Fruit fly (Drosophila melanogaster): ENCODE results near the gene CG6912.
A peak's percentile ranks its signal among the peaks of the same experiment; 100 is the strongest.

The CG6912 gene

dm6 chr3R:15094218-15094928 is 42.4 kb downstream of the CG6912 start:
- TF ChIP-seq noc (tag; optimal IDR thresholded peaks at IDR 0.05) = peak; percentile 40

dm6 chr3R:15092784-15093183 is 44.0 kb downstream of the CG6912 start:
- no peak for TF ChIP-seq noc (tag; optimal IDR thresholded peaks at IDR 0.05)

DNA sequence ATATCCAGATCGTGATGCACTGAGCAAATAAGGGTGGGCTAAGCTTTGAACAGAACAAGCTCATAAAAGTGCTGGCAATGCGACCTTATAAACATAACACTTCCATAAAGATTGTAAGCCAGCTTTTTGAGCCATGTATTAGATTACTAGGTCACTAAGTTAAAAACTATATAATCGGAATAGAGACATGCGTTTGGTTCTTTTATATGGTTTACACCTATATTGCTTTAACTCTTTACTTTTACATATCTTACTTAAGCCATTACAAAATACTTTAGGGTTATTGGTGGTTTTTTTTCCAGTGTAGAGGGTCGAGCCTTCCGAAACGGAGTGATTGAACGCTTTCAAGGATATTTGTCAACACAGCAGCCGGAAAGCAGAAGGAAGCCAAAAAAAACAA is 44.5 kb downstream of the CG6912 start:
- TF ChIP-seq noc (tag; optimal IDR thresholded peaks at IDR 0.05) = no peak

- no peak for TF ChIP-seq noc (tag; optimal IDR thresholded peaks at IDR 0.05)
These were observed 45.0 kb downstream of the CG6912 start for dm6 chr3R:15091680-15092343.

DNA sequence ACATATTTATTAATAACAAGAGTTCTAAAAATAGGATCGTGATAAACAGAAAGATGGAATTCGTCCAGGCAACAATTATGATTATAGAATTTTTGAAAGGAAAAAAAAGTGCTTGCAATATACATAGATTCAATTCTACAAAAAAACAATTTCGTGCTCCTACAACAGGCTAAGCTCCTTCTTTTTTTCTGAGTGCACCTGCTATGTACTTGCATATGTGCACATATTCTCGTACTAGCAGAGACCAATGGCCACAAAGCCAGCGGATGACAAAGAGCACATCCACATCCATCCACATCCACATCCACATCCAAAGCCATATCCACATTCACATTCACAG is 46.9 kb downstream of the CG6912 start:
- TF ChIP-seq noc (tag; optimal IDR thresholded peaks at IDR 0.05) = no peak

DNA sequence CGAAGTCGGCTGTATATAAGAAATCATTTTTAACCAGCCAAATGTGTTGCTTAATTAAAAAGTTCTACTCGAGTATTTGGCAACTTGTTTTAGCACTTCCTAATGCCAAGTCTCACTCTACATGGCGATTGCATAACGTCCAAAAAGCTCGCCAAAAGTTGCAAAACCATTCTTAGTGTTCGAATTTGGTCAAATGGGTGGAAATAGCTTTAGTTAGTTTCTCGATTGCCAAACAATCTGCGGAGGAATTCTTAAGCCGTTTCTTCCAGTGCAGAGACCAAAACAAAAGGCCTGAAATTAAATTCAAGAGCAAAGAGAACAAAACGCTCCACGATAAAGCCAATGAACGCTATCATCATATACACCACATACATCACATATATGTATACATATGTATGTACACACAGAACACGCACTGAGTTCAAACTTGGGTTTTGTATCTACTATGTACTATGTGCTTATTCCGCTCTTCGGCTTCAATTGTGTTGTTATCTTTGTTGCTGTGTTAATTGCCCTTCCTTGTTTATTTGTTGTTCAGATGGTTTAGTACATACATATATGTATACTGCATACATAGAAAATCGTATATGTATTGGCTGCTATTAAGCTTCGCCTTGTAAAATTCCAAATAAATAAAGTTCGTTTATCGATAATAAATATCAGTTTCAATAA is 47.4 kb downstream of the CG6912 start:
- no peak for TF ChIP-seq noc (tag; optimal IDR thresholded peaks at IDR 0.05)

DNA sequence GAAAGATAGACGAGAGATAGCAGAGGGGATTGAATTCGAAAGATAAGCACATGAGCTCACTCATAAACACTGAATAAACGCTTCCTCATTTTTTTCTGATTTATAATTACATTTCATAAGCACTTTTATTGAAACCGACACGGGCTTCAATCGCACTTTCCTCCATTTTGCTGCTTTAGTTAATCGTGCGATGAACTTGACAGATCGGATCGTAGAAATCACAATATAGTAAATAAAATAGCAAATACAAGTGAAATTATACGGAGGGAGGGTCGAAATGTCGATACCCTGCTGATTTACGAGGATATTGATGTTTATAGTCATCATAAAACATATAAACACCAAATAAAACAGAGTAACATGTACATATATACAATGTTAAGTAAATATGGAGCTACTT is 48.5 kb downstream of the CG6912 start:
- no peak for TF ChIP-seq noc (tag; optimal IDR thresholded peaks at IDR 0.05)

DNA sequence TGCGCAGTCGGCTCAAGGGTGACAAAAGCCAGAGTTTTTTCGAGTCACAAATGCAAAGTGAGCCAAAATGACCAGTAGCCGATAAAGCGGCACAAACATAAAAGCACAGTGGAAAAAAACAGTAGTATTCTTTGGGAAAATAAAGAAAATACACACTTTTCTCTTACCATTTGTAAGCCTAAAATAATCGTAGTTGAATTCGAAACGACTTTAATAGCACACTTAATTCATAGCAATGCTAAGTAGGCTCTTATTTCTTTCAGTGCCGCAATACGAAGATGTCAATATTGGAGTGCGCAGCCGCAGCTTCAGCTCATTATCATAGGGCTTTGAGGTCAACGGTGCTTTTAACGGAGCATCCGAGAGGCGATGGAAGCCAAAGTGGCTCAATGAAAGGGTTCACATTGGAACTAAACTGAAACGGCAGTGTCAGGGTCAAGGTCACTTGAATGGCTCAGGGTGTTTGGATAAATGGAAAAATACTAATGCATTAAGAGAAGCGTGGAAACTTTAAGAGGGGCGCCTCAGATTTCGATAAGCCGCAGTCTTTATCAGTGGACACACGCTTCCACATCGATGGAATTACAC is 49.1 kb downstream of the CG6912 start:
- TF ChIP-seq noc (tag; optimal IDR thresholded peaks at IDR 0.05) = peak; percentile 40

DNA sequence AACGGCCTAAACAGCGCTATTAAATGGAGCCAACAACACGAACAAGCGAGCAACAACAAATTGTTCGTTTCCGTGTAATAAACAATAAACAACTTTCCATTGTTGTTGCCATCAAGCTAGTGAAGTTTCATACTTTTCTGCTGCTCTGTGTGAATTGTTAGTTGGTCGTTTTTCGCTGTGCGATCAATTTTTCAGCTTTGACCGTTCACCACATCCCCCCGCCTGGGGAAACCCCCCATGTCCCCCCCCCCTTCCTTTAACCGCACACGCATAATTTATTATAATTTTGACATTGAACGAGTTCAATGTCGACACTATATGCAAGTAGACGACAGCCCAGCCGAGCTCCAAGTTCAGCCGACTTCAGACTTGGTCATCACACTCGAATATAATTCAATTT is 49.8 kb downstream of the CG6912 start:
- TF ChIP-seq noc (tag; optimal IDR thresholded peaks at IDR 0.05) = no peak
